Worm (Caenorhabditis elegans) whole organism, midembryonic: ENCODE data around the gene C34B4.2.

ENCODE experiments used
- T22C8.4 ChIP-seq: fragments of 200-800 bp; sonication (Bioruptor generic); IDR thresholded peaks from 2 replicates; pipeline ENCODE4 v1.3.6; 2022; ENCODE audit warnings: missing genetic modification characterization, missing compliant biosample characterization
- cog-1 ChIP-seq: sonication (generic microtip); optimal IDR thresholded peaks from 2 replicates; lab custom pipeline; 2016; ENCODE audit warnings: missing genetic modification characterization, missing compliant biosample characterization
- flt-1 ChIP-seq: fragments of 200-800 bp; sonication (Bioruptor generic); IDR thresholded peaks from 2 replicates; pipeline ENCODE4 v1.3.6; 2022; ENCODE audit warnings: missing genetic modification characterization, missing compliant biosample characterization
- klf-2 ChIP-seq: fragments of 200-800 bp; sonication (Bioruptor generic); conservative IDR thresholded peaks from 2 replicates; pipeline ENCODE4 v1.3.6; 2022; ENCODE audit warnings: missing genetic modification reagents, missing genetic modification characterization, missing compliant biosample characterization
- med-1 ChIP-seq: sonication (generic microtip); optimal IDR thresholded peaks from 2 replicates; lab custom pipeline; 2017; ENCODE audit warnings: missing genetic modification characterization, mild to moderate bottlenecking, missing compliant biosample characterization, antibody characterized with exemption, missing genetic modification reagents; ENCODE audit not compliant: insufficient read depth
- ref-1 ChIP-seq: fragments of 200-800 bp; sonication (Bioruptor generic); conservative IDR thresholded peaks from 2 replicates; pipeline ENCODE4 v1.3.6; 2022; ENCODE audit warnings: missing genetic modification reagents, missing genetic modification characterization, missing compliant biosample characterization
- tab-1 ChIP-seq: fragments of 200-800 bp; sonication (Bioruptor generic); IDR thresholded peaks from 2 replicates; pipeline ENCODE4 v1.3.6; 2022; ENCODE audit warnings: missing genetic modification characterization, missing compliant biosample characterization
- ztf-23 ChIP-seq: fragments of 200-800 bp; sonication (Bioruptor generic); IDR thresholded peaks from 2 replicates; pipeline ENCODE4 v1.3.6; 2022; ENCODE audit warnings: missing genetic modification reagents, missing genetic modification characterization, missing compliant biosample characterization
- ztf-29 ChIP-seq: fragments of 200-800 bp; sonication (Bioruptor generic); IDR thresholded peaks from 2 replicates; pipeline ENCODE4 v1.3.6; 2022; ENCODE audit warnings: missing genetic modification reagents, missing genetic modification characterization, missing compliant biosample characterization

The C34B4.2 gene

DNA sequence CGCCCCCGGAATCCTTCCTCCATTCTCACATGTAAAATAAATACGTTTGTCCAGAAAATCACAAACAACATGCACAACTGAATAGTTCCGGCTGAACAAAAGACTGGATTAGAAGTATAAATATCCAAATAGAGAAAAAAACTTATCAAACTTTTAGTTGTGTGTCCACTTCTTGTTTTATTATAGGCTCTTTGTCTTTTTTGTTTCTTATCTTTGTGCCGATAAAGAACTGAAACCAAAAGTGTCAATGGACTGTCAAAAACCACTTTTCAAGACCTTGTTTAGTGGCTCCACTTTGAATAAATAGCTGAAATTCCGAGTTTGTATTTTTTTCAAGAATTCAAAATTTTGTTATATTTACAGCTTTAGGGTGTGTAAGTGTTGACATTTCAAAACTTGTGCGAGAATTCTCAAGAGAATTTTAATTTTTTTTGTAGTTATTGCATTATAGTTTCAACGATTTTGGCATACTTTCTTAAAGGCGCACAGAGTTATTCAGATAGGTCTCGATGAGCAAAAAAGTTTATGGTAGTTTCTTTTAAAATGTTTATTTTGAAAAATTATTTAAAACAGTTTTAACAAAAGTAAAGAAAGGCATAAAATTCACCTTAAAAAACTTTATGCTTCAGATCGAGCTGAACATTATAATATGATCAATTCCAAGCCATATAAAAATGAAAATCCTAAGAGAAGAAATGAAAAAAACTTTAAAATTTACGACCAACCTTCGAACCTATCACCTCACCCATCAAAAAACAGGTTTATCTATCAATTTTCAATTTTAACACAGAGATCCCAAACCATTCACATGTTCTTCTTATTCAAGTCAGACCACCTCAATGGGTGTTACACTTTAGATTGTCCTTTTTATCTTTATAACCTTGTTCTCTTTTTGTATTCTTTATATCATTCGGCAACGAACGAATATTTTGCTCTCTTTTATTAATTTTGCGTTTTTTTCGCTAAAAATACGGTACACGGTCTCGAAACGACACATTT lies 36.4 kb upstream of the C34B4.2 start:
- TF ChIP-seq ztf-29 (GFP tag; lab: Robert Waterston, UW) (no peak), ztf-23 (no peak), med-1 (no peak)

DNA sequence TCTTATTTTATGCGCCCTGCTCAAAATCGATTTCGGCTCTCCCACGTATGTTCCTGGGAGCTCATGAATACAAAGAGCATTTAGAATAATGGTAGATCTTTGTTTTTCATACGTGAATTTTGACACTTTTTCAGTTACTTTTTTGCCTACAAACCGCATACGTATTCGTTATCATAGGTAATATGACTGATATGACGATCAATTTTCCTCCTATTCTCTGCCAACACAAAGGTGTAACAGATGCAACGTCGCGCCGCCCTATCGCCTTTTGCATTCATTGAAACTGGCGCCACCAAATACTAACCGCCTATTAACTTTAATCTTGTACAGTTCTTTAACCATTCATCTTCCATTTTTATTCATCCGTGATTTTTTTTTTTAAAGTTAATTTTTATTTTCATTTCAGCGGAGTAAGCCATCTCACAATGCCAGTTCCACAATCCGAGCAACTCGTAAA lies 35.3 kb upstream of the C34B4.2 start, which contains the start of gene W07G4.5:
W07G4.5 (plus strand) TSS at position 407 of the 457 bp plus-strand sequence.
- no peak for TF ChIP-seq cog-1
- TF ChIP-seq klf-2 (GFP tag; lab: Robert Waterston, UW): no peak
- no peak for TF ChIP-seq flt-1 (GFP tag; lab: Robert Waterston, UW)
- no peak for TF ChIP-seq T22C8.4 (GFP tag; lab: Robert Waterston, UW)
- no peak for TF ChIP-seq ztf-23
- no peak for TF ChIP-seq ztf-29 (GFP tag; lab: Robert Waterston, UW)
- TF ChIP-seq ref-1 (GFP tag; lab: Robert Waterston, UW): no peak
- TF ChIP-seq tab-1 (GFP tag; lab: Robert Waterston, UW): no peak
- TF ChIP-seq med-1: no peak

DNA sequence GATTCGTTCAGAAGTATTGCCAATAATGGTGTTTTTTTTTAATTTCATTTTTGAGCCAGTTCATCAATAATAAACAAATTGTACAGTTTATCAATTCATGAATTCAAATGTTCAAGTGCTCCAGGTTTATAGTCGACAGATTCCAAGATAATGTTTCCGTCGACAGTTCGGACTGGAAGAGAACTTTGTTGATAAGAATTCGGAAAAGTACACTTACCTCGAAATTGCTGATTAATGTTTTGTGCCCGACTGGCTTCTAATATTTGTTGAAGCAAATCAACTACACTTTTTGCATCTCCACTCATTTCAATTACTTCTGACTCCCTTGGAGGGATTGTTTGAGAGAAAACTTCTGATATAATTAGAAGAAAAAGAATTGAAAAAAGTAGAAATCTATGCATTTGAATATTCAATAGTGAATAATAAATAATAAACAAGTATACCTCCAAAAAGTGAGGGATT lies 33.7 kb upstream of the C34B4.2 start, which contains the start of gene W07G4.8:
W07G4.8 (minus strand) TSS at position 412 of the 462 bp plus-strand sequence.
- TF ChIP-seq flt-1 (GFP tag; lab: Robert Waterston, UW): no peak
- TF ChIP-seq tab-1 (GFP tag; lab: Robert Waterston, UW): no peak
- TF ChIP-seq ztf-23: no peak
- TF ChIP-seq klf-2 (GFP tag; lab: Robert Waterston, UW): no peak
- TF ChIP-seq T22C8.4 (GFP tag; lab: Robert Waterston, UW): no peak
- no peak for TF ChIP-seq ref-1 (GFP tag; lab: Robert Waterston, UW)
- TF ChIP-seq med-1: no peak
- no peak for TF ChIP-seq cog-1
- no peak for TF ChIP-seq ztf-29 (GFP tag; lab: Robert Waterston, UW)

DNA sequence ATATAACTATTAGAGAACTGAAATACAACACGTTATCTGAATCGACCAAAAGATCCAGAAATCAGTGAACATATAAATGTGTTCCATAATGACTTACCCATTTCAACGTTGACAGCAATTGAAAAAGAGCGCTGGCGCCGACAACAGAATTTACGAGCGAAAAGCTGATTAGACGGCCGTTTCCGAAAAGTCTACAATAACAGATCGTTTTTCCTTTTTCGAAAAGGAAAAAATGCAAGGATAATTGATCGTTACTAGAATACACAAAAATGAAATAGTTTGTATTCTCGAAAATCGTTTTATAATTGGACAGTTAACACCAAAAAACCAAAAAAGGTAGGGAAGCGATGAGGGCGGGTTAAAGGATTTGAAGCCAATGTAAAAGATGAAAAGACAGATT lies 29.2 kb upstream of the C34B4.2 start, which contains the start of gene srr-1:
srr-1 (minus strand) TSS at position 101 of the 400 bp plus-strand sequence.
- TF ChIP-seq cog-1 (no peak), ztf-29 (GFP tag; lab: Robert Waterston, UW) (no peak), med-1 (no peak), ztf-23 (no peak), ref-1 (GFP tag; lab: Robert Waterston, UW) (no peak), T22C8.4 (GFP tag; lab: Robert Waterston, UW) (no peak), klf-2 (GFP tag; lab: Robert Waterston, UW) (no peak), tab-1 (GFP tag; lab: Robert Waterston, UW) (no peak), flt-1 (GFP tag; lab: Robert Waterston, UW) (no peak)

DNA sequence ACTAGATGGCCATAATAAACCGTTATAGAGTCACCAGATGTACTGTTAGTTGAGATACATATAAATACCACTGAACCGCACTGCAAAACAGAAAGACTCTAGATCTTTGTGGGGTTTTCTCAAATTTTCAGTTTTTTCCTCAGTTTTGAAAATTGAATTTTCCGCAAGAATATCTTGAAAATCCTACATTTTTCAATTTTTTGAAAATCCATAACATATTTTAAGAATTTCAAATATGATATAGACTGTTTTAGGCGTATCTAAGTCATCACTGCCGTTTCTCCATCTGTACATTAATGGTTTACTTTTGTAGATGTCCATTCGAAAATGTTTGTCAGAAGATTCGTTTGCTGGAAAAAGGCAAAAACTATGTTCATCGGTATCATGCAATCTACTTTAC lies 21.0 kb upstream of the C34B4.2 start, which contains the start of gene F42E8.1:
F42E8.1 (plus strand) TSS at position 301 of the 400 bp plus-strand sequence.
- TF ChIP-seq cog-1: no peak
- no peak for TF ChIP-seq flt-1 (GFP tag; lab: Robert Waterston, UW)
- TF ChIP-seq tab-1 (GFP tag; lab: Robert Waterston, UW): no peak
- TF ChIP-seq ztf-29 (GFP tag; lab: Robert Waterston, UW): no peak
- TF ChIP-seq ref-1 (GFP tag; lab: Robert Waterston, UW): no peak
- TF ChIP-seq klf-2 (GFP tag; lab: Robert Waterston, UW): no peak
- TF ChIP-seq med-1: no peak
- no peak for TF ChIP-seq ztf-23
- no peak for TF ChIP-seq T22C8.4 (GFP tag; lab: Robert Waterston, UW)

DNA sequence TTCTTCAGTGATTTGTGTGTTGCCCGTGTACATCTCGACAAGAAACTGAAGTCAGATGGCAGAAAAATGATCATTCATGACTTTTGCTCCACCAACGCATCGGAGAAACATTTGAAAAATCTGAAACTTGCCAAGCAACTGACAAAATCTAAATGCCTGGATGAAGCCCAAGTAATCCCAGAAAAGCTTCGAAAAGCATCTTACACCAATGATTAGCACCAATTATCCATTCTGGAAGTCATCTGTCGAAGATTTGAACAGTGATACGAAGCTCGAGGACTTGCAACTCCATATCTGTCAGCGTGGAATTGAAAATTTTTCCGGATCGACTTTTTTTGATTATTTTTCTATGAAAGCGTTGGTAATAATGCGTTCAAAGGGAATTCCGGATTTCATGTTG lies 19.5 kb upstream of the C34B4.2 start:
- TF ChIP-seq ref-1 (GFP tag; lab: Robert Waterston, UW) (no peak), med-1 (no peak), klf-2 (GFP tag; lab: Robert Waterston, UW) (no peak), flt-1 (GFP tag; lab: Robert Waterston, UW) (no peak), ztf-29 (GFP tag; lab: Robert Waterston, UW) (no peak), tab-1 (GFP tag; lab: Robert Waterston, UW) (no peak), cog-1 (no peak), T22C8.4 (GFP tag; lab: Robert Waterston, UW) (no peak), ztf-23 (no peak)

DNA sequence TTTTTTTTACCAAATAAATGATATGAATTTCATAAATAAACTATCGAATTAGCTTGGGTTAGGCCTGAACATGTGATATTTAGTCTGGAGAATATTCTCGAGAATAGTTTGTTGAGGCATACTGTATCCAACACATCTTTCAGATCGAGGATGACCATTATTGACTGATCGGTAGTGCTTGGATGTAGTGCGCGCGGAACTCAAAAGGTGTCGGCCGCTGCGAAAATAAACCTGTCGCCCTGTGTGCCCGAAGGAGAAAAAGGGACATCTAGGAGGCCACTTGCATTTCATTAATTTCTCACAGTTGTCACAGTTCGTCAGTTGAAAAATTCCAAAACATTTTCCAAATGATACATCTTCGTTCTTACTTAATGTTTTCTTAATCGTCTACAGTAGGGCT lies 18.7 kb upstream of the C34B4.2 start:
- TF ChIP-seq med-1 (no peak), cog-1 (no peak), klf-2 (GFP tag; lab: Robert Waterston, UW) (no peak), T22C8.4 (GFP tag; lab: Robert Waterston, UW) (no peak), ztf-23 (no peak), ref-1 (GFP tag; lab: Robert Waterston, UW) (no peak), tab-1 (GFP tag; lab: Robert Waterston, UW) (no peak), ztf-29 (GFP tag; lab: Robert Waterston, UW) (no peak), flt-1 (GFP tag; lab: Robert Waterston, UW) (no peak)

DNA sequence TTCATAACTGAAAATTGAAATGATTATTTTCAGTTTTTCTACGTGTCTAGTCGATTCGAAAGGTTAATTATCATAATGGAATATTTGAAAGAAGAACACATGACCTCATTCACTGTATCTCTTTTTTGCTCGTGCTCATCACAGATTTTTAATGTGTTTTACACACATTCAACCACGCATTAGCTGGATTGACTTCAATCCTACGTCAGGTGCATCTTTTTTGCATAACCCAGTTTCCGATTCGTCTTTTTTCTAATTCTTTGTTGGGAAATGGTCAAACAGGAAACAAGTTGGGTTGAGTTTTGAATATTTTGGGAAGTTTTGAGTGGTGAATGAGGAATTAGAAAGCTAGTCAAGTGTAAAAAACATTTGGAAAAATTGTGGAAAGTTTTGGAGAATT lies 12.6 kb upstream of the C34B4.2 start:
- no peak for TF ChIP-seq cog-1
- TF ChIP-seq T22C8.4 (GFP tag; lab: Robert Waterston, UW): no peak
- no peak for TF ChIP-seq med-1
- TF ChIP-seq ztf-29 (GFP tag; lab: Robert Waterston, UW): no peak
- no peak for TF ChIP-seq klf-2 (GFP tag; lab: Robert Waterston, UW)
- TF ChIP-seq flt-1 (GFP tag; lab: Robert Waterston, UW): no peak
- TF ChIP-seq tab-1 (GFP tag; lab: Robert Waterston, UW): no peak
- TF ChIP-seq ztf-23: no peak
- TF ChIP-seq ref-1 (GFP tag; lab: Robert Waterston, UW): no peak

DNA sequence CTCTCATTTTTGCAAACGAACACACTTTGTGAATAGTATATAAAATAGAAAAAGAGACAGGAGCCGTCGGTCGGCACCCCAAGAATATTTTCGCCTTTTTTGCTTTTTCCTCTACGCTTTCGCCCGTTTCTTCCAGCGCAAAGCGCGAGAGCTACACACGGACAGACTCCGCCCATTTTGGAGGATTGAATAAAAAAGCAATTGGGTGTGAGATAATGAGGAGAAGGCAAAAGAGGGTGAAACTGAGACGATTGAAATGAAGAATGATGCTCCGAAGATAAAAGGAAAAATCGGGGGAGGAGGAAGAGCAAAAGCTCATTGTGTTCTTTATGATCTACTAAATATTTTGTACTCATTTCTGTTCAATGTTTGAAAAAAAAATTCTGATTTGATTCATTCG lies 11.8 kb upstream of the C34B4.2 start, which contains the start of gene C34B4.3:
C34B4.3 (minus strand) TSS at position 101 of the 400 bp plus-strand sequence.
- TF ChIP-seq ztf-23: no peak
- TF ChIP-seq cog-1: no peak
- no peak for TF ChIP-seq flt-1 (GFP tag; lab: Robert Waterston, UW)
- no peak for TF ChIP-seq T22C8.4 (GFP tag; lab: Robert Waterston, UW)
- no peak for TF ChIP-seq ztf-29 (GFP tag; lab: Robert Waterston, UW)
- no peak for TF ChIP-seq ref-1 (GFP tag; lab: Robert Waterston, UW)
- no peak for TF ChIP-seq klf-2 (GFP tag; lab: Robert Waterston, UW)
- no peak for TF ChIP-seq med-1
- TF ChIP-seq tab-1 (GFP tag; lab: Robert Waterston, UW): no peak
